Fruit fly (Drosophila melanogaster): ENCODE data around the gene nrv2.
A peak's percentile ranks its signal among the peaks of the same experiment; 100 is the strongest.

The nrv2 gene

dm6 chr2L:6797408-6797807 lies 1.3 kb downstream of the nrv2 start (continued):
- TF ChIP-seq Blimp-1 (GFP tag; optimal IDR thresholded peaks at IDR 0.05) (no peak), HHEX (GFP tag; optimal IDR thresholded peaks at IDR 0.05) (no peak), kay (GFP tag; optimal IDR thresholded peaks at IDR 0.05) (peak; percentile 26), CG17612 (GFP tag; IDR thresholded peaks at IDR 0.05) (peak; percentile 30; the same call in 1 of the 2 replicates), pum (GFP tag; optimal IDR thresholded peaks at IDR 0.05) (peak; percentile 18), kni (GFP tag; optimal IDR thresholded peaks at IDR 0.05) (no peak), CG11696 (GFP tag; IDR thresholded peaks at IDR 0.05) (no peak), Dp (GFP tag; optimal IDR thresholded peaks at IDR 0.05) (peak; percentile 97), nmo (GFP tag; optimal IDR thresholded peaks at IDR 0.05) (peak; percentile 63), H15 (GFP tag; IDR thresholded peaks at IDR 0.05) (no peak), CG8290 (GFP tag; optimal IDR thresholded peaks at IDR 0.05) (peak; percentile 77), CG8290 (tag; optimal IDR thresholded peaks at IDR 0.05) (no peak), CG7271 (tag; optimal IDR thresholded peaks at IDR 0.05) (no peak), sna (GFP tag; IDR thresholded peaks at IDR 0.05; ENCODE audit: partially characterized antibody) (no peak), Lpt (GFP tag; optimal IDR thresholded peaks at IDR 0.05) (no peak)

dm6 chr2L:6794956-6795522 lies 3.6 kb downstream of the nrv2 start:
- TF ChIP-seq CG16813 (GFP tag; IDR thresholded peaks at IDR 0.05; ENCODE audit: partially characterized antibody) (no peak), CG10959 (GFP tag; IDR thresholded peaks at IDR 0.05) (no peak), CG4404 (GFP tag; IDR thresholded peaks at IDR 0.05) (no peak), CG31441 (GFP tag; IDR thresholded peaks at IDR 0.05) (0 out of 2 replicates have a peak, but pooled peaks have one; percentile 15), grau (tag; optimal IDR thresholded peaks at IDR 0.05) (peak; percentile 19), dmrt99B (tag; optimal IDR thresholded peaks at IDR 0.05) (peak; percentile 40), dysf (GFP tag; IDR thresholded peaks at IDR 0.05) (peak; percentile 41; the same call in 1 of the 3 replicates), CG14014 (GFP tag; IDR thresholded peaks at IDR 0.05) (0 out of 2 replicates have a peak, but pooled peaks have one; percentile 9), mld (GFP tag; IDR thresholded peaks at IDR 0.05; ENCODE audit: partially characterized antibody) (0 out of 3 replicates have a peak, but pooled peaks have one; percentile 30), dan (GFP tag; IDR thresholded peaks at IDR 0.05) (no peak), chm (GFP tag; IDR thresholded peaks at IDR 0.05) (0 out of 2 replicates have a peak, but pooled peaks have one; percentile 14), CG11696 (GFP tag; IDR thresholded peaks at IDR 0.05) (peak; percentile 97), lmd (GFP tag; IDR thresholded peaks at IDR 0.05) (peak; percentile 32; the same call in 1 of the 2 replicates), cato (GFP tag; optimal IDR thresholded peaks at IDR 0.05; ENCODE audit: borderline replicate concordance) (no peak), gsb-n (tag; optimal IDR thresholded peaks at IDR 0.05) (peak; percentile 28), caup (GFP tag; optimal IDR thresholded peaks at IDR 0.05; ENCODE audit: severe bottlenecking) (peak; percentile 0), sim (GFP tag; IDR thresholded peaks at IDR 0.05) (0 out of 2 replicates have a peak, but pooled peaks have one; percentile 43), CG11085 (GFP tag; IDR thresholded peaks at IDR 0.05) (no peak), zf30C (GFP tag; optimal IDR thresholded peaks at IDR 0.05) (peak; percentile 78), slp2 (GFP tag; optimal IDR thresholded peaks at IDR 0.05) (peak; percentile 47), CG7839 (tag; optimal IDR thresholded peaks at IDR 0.05) (peak; percentile 32), CG18599 (GFP tag; optimal IDR thresholded peaks at IDR 0.05) (peak; percentile 56), zen (tag; optimal IDR thresholded peaks at IDR 0.05) (no peak), CG42726 (GFP tag; IDR thresholded peaks at IDR 0.05; ENCODE audit: partially characterized antibody) (no peak), CG18262 (tag; optimal IDR thresholded peaks at IDR 0.05) (peak; percentile 5), Fer3 (tag; optimal IDR thresholded peaks at IDR 0.05) (peak; percentile 13), Camta (GFP tag; optimal IDR thresholded peaks at IDR 0.05) (peak; percentile 8), slbo (GFP tag; IDR thresholded peaks at IDR 0.05) (peak; percentile 59), z (GFP tag; IDR thresholded peaks at IDR 0.05) (peak; percentile 74), CG32772 (GFP tag; IDR thresholded peaks at IDR 0.05) (peak; percentile 42; the same call in 1 of the 2 replicates), Nf-YC (tag; optimal IDR thresholded peaks at IDR 0.05) (no peak), unpg (GFP tag; optimal IDR thresholded peaks at IDR 0.05) (peak; percentile 15), Side (GFP tag; optimal IDR thresholded peaks at IDR 0.05) (peak; percentile 24), sisA (GFP tag; IDR thresholded peaks at IDR 0.05) (0 out of 2 replicates have a peak, but pooled peaks have one; percentile 20), CG30403 (GFP tag; optimal IDR thresholded peaks at IDR 0.05) (peak; percentile 30)
